Fruit fly (Drosophila melanogaster): Measurements from ENCODE around the gene CG14210.

Gene CG14210

DNA sequence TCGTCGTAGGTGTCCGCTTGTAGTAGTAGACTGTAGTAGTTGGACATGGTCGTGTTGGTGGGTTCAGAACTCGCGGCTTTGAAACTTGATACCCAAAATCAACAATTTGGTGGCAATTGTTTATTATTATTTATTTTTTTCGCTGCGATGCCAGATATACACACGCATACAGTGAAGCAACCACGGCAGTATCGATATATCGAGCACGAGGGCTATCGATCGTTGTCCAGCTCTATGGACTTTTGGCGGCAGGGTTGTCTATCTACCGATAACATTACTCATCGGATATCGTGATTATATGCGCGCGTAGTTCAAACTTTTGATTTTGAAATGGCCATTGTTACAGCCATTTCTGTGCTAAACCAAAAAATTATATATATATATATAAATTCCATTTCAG lies 14.4 kb upstream of the CG14210 start, which contains the start of gene CG14220:
CG14220 (minus strand) TSS at position 208 of the 400 bp plus-strand sequence.
- no peak for TF ChIP-seq noc (tag; optimal IDR thresholded peaks at IDR 0.05)

DNA sequence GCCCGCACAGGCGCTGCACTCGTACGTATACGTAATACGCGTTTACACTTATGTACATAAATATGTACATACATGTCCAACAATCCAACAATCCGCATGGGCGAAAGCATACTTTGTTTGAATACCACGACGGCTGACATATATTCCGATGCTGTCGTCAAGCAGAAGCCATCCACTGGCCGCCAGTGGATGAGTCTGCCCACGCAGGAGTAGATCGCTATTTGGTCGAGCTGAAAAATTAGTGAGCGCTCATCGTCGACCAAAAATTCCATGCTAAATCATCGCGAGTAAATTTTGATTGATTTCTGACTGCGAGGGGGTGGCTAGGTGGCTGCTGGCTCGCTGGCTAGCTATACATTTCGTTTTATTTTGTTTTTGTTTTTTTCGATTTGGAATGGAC lies 13.5 kb upstream of the CG14210 start:
- no peak for TF ChIP-seq noc (tag; optimal IDR thresholded peaks at IDR 0.05)

DNA sequence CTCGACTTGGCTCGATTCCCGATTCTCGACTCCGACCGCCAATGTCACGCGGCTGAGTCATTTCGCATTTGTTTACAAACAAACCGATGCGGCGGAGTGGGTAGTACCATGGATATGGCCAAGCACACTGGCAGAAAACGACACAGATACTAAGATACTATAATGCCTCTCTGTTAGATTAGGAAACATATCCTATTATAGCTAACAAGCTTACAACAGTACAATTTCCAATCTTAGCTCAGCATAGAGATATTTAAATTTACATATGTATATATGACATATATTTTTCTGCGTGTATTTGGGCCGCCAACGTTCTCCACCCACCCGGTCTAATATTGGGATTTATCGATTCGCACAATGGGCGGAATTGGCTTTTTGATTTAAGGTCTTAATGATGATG lies 12.0 kb upstream of the CG14210 start:
- TF ChIP-seq noc (tag; optimal IDR thresholded peaks at IDR 0.05), result peak; percentile 66

DNA sequence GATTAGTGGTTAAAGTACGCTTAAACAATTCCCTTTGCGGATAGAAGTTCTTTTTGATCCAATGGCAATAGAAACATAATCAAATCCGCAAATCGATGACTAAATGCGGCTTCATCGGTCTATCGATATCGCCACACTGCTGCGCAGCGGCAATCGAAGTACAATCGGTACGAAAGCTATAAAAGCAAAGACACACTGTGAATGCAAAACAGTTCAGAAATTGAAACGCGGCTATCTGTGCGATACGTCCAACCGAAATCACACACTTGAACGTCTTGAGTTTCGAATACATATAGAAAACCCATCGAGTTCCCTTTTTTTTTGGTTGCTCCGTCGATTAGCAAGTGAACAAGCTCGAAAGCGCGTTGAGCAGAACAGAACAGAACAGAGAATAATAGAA lies 11.0 kb upstream of the CG14210 start, which contains the start of gene CG14207:
CG14207 (plus strand) TSS at position 203 of the 400 bp plus-strand sequence.
- peak; percentile 44 for TF ChIP-seq noc (tag; optimal IDR thresholded peaks at IDR 0.05)

DNA sequence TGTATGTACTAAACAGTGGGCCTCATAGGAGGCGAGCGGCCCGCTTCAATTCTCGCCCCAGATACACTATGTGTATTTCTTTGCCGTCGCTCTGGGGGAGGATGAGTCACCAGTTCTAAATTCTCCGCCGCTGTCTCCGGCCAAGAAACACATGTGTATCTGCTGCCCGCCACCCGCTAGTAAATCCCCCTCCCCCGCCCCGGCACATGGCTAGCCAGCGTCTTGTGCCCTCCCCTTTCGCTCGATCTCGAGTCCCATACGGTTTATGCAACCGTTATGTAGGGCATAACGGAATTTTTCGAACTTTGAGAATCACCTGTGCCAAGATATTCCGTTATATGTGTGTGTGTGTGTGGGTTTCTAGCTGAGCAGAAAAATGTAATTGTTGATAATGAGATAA lies 10.1 kb upstream of the CG14210 start:
- TF ChIP-seq noc (tag; optimal IDR thresholded peaks at IDR 0.05), result no peak

DNA sequence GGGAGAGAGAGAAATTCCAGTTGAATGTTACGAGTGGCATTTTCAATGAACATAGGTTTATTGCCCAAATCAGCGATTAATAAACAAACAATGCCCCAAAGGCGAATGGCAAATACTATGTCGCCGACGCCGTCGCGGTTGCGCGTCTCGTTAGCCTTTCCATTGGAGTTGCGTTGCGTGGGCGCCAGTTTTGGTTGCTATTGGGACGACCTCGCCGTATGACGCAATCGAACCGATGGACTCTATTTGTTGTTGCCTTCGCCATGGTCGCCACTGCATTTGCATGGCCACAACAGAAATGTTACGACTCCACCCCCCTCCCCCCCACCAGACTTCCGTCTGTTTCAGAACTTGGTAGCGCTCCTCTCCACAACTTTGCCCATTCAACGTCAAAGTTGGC lies 9.4 kb upstream of the CG14210 start:
- TF ChIP-seq noc (tag; optimal IDR thresholded peaks at IDR 0.05), result no peak

dm6 chrX:19606971-19607370 lies 9.0 kb upstream of the CG14210 start:
- TF ChIP-seq noc (tag; optimal IDR thresholded peaks at IDR 0.05), result no peak

- peak; percentile 57 for TF ChIP-seq noc (tag; optimal IDR thresholded peaks at IDR 0.05)
Observed at dm6 chrX:19608042-19608609, 7.9 kb upstream of the CG14210 start.

- no peak for TF ChIP-seq noc (tag; optimal IDR thresholded peaks at IDR 0.05)
Observed at dm6 chrX:19611226-19611625, 4.8 kb upstream of the CG14210 start, which contains the start of the genes Shawn and Tyler. TSS of gene Shawn (plus strand) at chrX:19611526. TSS of gene Tyler (plus strand) at chrX:19611526.

DNA sequence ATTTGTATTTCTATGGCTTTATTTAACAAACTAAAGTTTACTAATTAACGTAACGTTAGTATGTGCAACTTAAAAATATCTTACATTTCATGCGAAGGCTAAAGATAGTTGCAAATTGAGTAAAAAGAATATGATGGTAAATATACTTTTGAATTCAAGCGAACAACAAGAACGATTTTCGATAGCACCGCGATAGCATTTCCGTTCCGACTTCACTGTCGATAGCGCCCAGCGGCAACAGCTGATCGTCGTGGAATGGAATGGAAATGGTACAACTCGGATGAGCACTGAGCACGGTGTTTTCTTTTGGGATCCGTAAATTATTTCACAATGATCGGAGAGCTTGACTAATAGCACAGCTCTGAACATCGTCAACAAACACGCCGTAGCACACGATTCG lies 2.5 kb upstream of the CG14210 start:
- TF ChIP-seq noc (tag; optimal IDR thresholded peaks at IDR 0.05), result no peak

- no peak for TF ChIP-seq noc (tag; optimal IDR thresholded peaks at IDR 0.05)
Observed at dm6 chrX:19618183-19618740, 2.3 kb downstream of the CG14210 start, which contains the start of the genes Pstk and Tim9b. TSS of gene Pstk (minus strand) at chrX:19618537. TSS of gene Tim9b (minus strand) at chrX:19618537.

DNA sequence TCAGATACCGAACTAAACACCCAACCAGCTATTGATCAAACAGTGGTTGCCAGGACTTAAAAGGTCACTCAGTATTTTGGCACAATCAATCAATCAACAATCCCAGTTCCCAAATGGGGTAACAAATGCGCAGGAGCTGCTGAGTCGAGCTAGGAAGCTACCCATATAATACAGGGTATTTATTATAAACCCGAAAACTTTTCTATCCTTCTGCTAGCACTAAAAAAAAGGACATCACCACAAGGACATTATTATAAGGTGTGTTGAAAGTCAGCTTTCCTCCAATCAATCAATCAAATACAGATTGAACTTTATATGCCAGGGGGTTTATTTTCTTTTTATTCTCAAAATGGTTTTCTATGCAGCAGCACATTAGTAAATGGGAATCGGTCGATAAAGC lies 5.1 kb downstream of the CG14210 start, which contains the start of gene CG14221:
CG14221 (minus strand) TSS at position 101 of the 400 bp plus-strand sequence.
- no peak for TF ChIP-seq noc (tag; optimal IDR thresholded peaks at IDR 0.05)

- no peak for TF ChIP-seq noc (tag; optimal IDR thresholded peaks at IDR 0.05)
Observed at dm6 chrX:19622924-19623323, 6.9 kb downstream of the CG14210 start, which contains the start of the genes Naa20A and MKP-4. TSS of gene Naa20A (minus strand) at chrX:19623074. TSS of gene MKP-4 (plus strand) at chrX:19623114.

dm6 chrX:19625405-19625804 lies 9.4 kb downstream of the CG14210 start, which contains the start of gene CG14212:
TSS of gene CG14212 (plus strand) at chrX:19625705.
- TF ChIP-seq noc (tag; optimal IDR thresholded peaks at IDR 0.05), result no peak

- no peak for TF ChIP-seq noc (tag; optimal IDR thresholded peaks at IDR 0.05)
Observed at dm6 chrX:19631365-19631832, 15.4 kb downstream of the CG14210 start.

DNA sequence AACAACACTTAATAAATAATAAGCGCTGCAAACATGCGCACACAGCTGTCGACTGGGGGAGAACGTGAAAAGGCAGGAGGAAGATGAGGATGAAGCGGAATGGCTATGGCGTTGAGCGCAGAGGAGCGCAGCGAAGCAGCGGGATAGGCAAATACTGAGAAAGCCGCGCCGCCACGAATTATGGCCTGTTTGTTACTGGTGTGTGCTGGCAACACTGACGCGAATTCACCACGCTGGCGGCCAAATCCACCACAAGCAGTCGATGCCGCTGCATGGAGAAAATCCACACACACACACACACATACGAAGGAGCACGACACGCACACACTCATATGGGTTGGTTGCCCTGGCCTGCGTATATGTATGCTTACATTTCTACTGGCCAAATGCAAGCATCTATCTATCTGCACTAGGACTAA lies 21.0 kb downstream of the CG14210 start:
- TF ChIP-seq noc (tag; optimal IDR thresholded peaks at IDR 0.05), result no peak
